Fruit fly (Drosophila melanogaster): Measurements from ENCODE around the gene Wnk.

dm6 chr3L:21604265-21604664, 49.5 kb upstream of the Wnk start:
- TF ChIP-seq repo (GFP tag; optimal IDR thresholded peaks at IDR 0.05) (peak; percentile 46), Dp (GFP tag; optimal IDR thresholded peaks at IDR 0.05) (peak; percentile 57), CG34376 (GFP tag; optimal IDR thresholded peaks at IDR 0.05) (no peak), gcm2 (GFP tag; optimal IDR thresholded peaks at IDR 0.05) (no peak), bigmax (GFP tag; optimal IDR thresholded peaks at IDR 0.05) (no peak), Six4 (GFP tag; optimal IDR thresholded peaks at IDR 0.05) (peak; percentile 26), fru (optimal IDR thresholded peaks at IDR 0.05) (no peak), CG3847 (GFP tag; IDR thresholded peaks at IDR 0.05) (peak; percentile 54), CG3281 (GFP tag; optimal IDR thresholded peaks at IDR 0.05) (no peak), CG2120 (GFP tag; optimal IDR thresholded peaks at IDR 0.05) (peak; percentile 64)
